Worm (Caenorhabditis elegans): Measurements from ENCODE around the gene fbxa-118.

- TF ChIP-seq ama-1 (optimal IDR thresholded peaks at IDR 0.05), result no peak
- no peak for TF ChIP-seq tbx-37 (GFP tag; conservative IDR thresholded peaks at IDR 0.05)
- no peak for TF ChIP-seq ets-7 (tag; optimal IDR thresholded peaks at IDR 0.05)
- TF ChIP-seq sea-1 (GFP tag; conservative IDR thresholded peaks at IDR 0.05), result no peak
- TF ChIP-seq aly-1 (tag; optimal IDR thresholded peaks at IDR 0.05), result no peak
- no peak for TF ChIP-seq scrt-1 (GFP tag; IDR thresholded peaks at IDR 0.05)
- no peak for TF ChIP-seq B0310.2 (tag; optimal IDR thresholded peaks at IDR 0.05)
- no peak for TF ChIP-seq tbx-11 (GFP tag; IDR thresholded peaks at IDR 0.05)
- TF ChIP-seq flt-1 (GFP tag; IDR thresholded peaks at IDR 0.05), result no peak
- TF ChIP-seq ceh-13 (GFP tag; optimal IDR thresholded peaks at IDR 0.05), result no peak
- no peak for TF ChIP-seq F13C5.2 (tag; optimal IDR thresholded peaks at IDR 0.05)
- TF ChIP-seq tra-4 (tag; optimal IDR thresholded peaks at IDR 0.05), result no peak
Observed at ce11 chrV:19778608-19779007, 1.5 kb upstream of the fbxa-118 start, which contains the start of gene fbxa-194.

All from whole organism, early embryonic.